Fruit fly (Drosophila melanogaster): ENCODE results near the gene CG8997.

Gene CG8997

DNA sequence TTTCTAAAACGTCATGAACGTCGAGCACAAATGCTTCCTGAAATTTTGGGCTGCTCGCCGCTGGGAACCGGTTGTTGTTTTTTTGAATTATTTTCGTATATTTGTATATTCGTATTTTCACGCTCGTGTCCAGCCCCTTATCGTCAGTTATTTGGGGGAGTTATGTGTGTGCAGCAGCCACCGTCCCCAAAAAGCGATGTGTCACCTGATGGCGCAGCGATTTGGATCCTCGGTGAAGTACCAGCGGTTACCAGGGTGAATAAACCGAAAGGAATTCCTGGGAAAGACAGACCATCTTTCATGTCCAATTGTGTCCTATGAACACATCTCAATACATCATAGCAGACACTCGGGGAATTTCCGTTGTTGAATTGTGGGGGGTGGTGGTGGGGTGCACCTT is 24.9 kb downstream of the CG8997 start:
- TF ChIP-seq CG32121 (GFP tag; IDR thresholded peaks at IDR 0.05) (no peak), CG12605 (GFP tag; IDR thresholded peaks at IDR 0.05) (no peak), CG4496 (GFP tag; IDR thresholded peaks at IDR 0.05) (no peak), fd96Ca (GFP tag; IDR thresholded peaks at IDR 0.05) (no peak), CG17806 (tag; optimal IDR thresholded peaks at IDR 0.05) (no peak), CG10348 (GFP tag; IDR thresholded peaks at IDR 0.05) (no peak), Pif1B (GFP tag; optimal IDR thresholded peaks at IDR 0.05) (no peak), gl (tag; optimal IDR thresholded peaks at IDR 0.05) (no peak), EcR (GFP tag; optimal IDR thresholded peaks at IDR 0.05) (no peak), Pif1A (GFP tag; optimal IDR thresholded peaks at IDR 0.05) (no peak), CG34367 (tag; optimal IDR thresholded peaks at IDR 0.05) (no peak), D1 (tag; optimal IDR thresholded peaks at IDR 0.05) (no peak), CG8159 (tag; optimal IDR thresholded peaks at IDR 0.05) (no peak), CG15710 (tag; optimal IDR thresholded peaks at IDR 0.05) (no peak)

dm6 chr2L:13813604-13814178 is 31.4 kb downstream of the CG8997 start, which contains the start of gene Sos:
Gene Sos, plus strand, starts transcription at chr2L:13813816.
- TF ChIP-seq CG13204 (GFP tag; optimal IDR thresholded peaks at IDR 0.05) (no peak), gl (tag; optimal IDR thresholded peaks at IDR 0.05) (no peak), rn (GFP tag; IDR thresholded peaks at IDR 0.05) (no peak), Pif1B (GFP tag; optimal IDR thresholded peaks at IDR 0.05) (no peak), Snoo (tag; optimal IDR thresholded peaks at IDR 0.05) (no peak), CG8301 (tag; optimal IDR thresholded peaks at IDR 0.05) (no peak)

DNA sequence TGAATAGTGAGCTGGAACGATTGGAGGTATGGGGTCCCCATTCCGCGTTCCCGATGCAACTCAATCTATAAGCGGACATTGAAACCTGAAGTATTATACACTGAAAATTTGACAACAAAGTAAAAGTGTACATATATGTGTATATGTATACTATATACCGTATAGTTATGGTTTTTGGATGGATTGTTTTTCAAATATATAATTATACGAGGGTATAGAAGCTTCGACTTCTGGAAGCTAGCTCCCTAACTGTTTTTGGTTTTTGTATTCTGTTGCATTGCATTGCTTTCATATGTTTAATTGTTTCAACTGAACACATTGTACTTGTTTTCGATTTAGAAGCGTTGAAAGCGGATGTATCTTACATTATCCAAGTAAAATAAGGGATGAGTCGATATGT is 32.0 kb downstream of the CG8997 start, which contains the start of gene CG16888:
Gene CG16888 (minus strand): TSS at position 101 of the 400 bp plus-strand sequence.
- no peak for TF ChIP-seq CG17806 (tag; optimal IDR thresholded peaks at IDR 0.05)
- TF ChIP-seq D1 (tag; optimal IDR thresholded peaks at IDR 0.05): no peak
- no peak for TF ChIP-seq EcR (GFP tag; optimal IDR thresholded peaks at IDR 0.05)
- no peak for TF ChIP-seq Pif1B (GFP tag; optimal IDR thresholded peaks at IDR 0.05)
- TF ChIP-seq rn (GFP tag; IDR thresholded peaks at IDR 0.05): no peak
- no peak for TF ChIP-seq Ets98B (GFP tag; IDR thresholded peaks at IDR 0.05)
- no peak for TF ChIP-seq CG9948 (tag; optimal IDR thresholded peaks at IDR 0.05)
- no peak for TF ChIP-seq CG8159 (tag; optimal IDR thresholded peaks at IDR 0.05)
- TF ChIP-seq CG15710 (tag; optimal IDR thresholded peaks at IDR 0.05): no peak
- no peak for TF ChIP-seq CG14655 (GFP tag; optimal IDR thresholded peaks at IDR 0.05)
- TF ChIP-seq CG4496 (GFP tag; IDR thresholded peaks at IDR 0.05): no peak
- TF ChIP-seq Pif1A (GFP tag; optimal IDR thresholded peaks at IDR 0.05): no peak
- no peak for TF ChIP-seq fd96Ca (GFP tag; IDR thresholded peaks at IDR 0.05)
- TF ChIP-seq CG12605 (GFP tag; IDR thresholded peaks at IDR 0.05): no peak
- no peak for TF ChIP-seq gl (tag; optimal IDR thresholded peaks at IDR 0.05)

DNA sequence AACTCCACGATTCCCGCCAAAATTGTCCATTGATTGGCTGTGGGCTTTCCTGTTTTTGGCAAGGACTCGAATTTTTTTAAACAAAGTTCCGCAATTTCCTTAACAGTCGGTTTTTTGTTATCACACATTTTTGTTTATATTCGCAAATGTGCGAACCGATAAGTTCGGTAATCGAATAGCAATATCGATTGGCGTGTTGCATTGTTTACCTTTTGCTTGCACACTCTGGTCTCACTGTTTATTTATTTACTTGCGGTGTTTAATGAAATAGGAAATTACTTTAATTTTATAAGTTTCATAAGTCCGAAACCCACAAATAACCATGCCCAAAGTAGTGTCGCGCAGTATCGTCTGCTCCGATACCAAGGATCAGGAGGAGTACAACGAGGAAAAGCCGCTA is 33.8 kb downstream of the CG8997 start, which contains the start of the genes Adat1 and CG16865:
Gene Adat1 (minus strand): TSS at position 152 of the 400 bp plus-strand sequence.
Gene CG16865 (plus strand): TSS at position 200 of the 400 bp plus-strand sequence.
- no peak for TF ChIP-seq Pif1B (GFP tag; optimal IDR thresholded peaks at IDR 0.05)
- TF ChIP-seq D1 (tag; optimal IDR thresholded peaks at IDR 0.05): no peak
- TF ChIP-seq CG10348 (GFP tag; IDR thresholded peaks at IDR 0.05): no peak
- no peak for TF ChIP-seq CG17806 (tag; optimal IDR thresholded peaks at IDR 0.05)
- no peak for TF ChIP-seq CG12605 (GFP tag; IDR thresholded peaks at IDR 0.05)
- no peak for TF ChIP-seq CG32121 (GFP tag; IDR thresholded peaks at IDR 0.05)
- no peak for TF ChIP-seq gl (tag; optimal IDR thresholded peaks at IDR 0.05)
- TF ChIP-seq Ets98B (GFP tag; IDR thresholded peaks at IDR 0.05): no peak
- no peak for TF ChIP-seq CG13204 (GFP tag; optimal IDR thresholded peaks at IDR 0.05)

DNA sequence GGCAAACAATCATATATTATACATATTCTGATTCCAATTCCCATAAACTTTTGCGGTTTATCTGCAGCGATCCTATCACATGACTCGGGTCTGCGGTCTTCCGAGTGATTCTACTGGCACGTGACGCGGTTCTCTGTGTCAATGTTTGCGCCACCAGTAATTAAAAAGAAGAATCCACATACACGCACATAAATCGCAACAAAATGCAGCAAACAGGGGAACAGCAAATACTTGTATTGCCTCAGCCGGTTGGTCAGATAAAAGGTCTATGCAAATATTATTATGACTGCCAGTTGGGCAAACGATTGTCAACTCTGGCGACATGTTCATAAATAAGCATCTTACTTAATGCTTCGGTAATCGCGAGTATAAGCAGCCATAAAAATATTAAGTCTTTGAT is 37.2 kb downstream of the CG8997 start:
- peak; percentile 3 for TF ChIP-seq Snoo (tag; optimal IDR thresholded peaks at IDR 0.05)
- TF ChIP-seq CG10348 (GFP tag; IDR thresholded peaks at IDR 0.05): no peak

dm6 chr2L:13807097-13807496 is 38.0 kb downstream of the CG8997 start:
- TF ChIP-seq gl (tag; optimal IDR thresholded peaks at IDR 0.05): no peak
- no peak for TF ChIP-seq CG8301 (tag; optimal IDR thresholded peaks at IDR 0.05)
- no peak for TF ChIP-seq CG10348 (GFP tag; IDR thresholded peaks at IDR 0.05)
- TF ChIP-seq EcR (GFP tag; optimal IDR thresholded peaks at IDR 0.05): no peak
- no peak for TF ChIP-seq rn (GFP tag; IDR thresholded peaks at IDR 0.05)
- TF ChIP-seq CG9948 (tag; optimal IDR thresholded peaks at IDR 0.05): no peak
- TF ChIP-seq CG4496 (GFP tag; IDR thresholded peaks at IDR 0.05): no peak
- TF ChIP-seq fd96Ca (GFP tag; IDR thresholded peaks at IDR 0.05): no peak
- no peak for TF ChIP-seq CG34367 (tag; optimal IDR thresholded peaks at IDR 0.05)
- TF ChIP-seq Pif1B (GFP tag; optimal IDR thresholded peaks at IDR 0.05): no peak
- TF ChIP-seq Ets98B (GFP tag; IDR thresholded peaks at IDR 0.05): no peak

DNA sequence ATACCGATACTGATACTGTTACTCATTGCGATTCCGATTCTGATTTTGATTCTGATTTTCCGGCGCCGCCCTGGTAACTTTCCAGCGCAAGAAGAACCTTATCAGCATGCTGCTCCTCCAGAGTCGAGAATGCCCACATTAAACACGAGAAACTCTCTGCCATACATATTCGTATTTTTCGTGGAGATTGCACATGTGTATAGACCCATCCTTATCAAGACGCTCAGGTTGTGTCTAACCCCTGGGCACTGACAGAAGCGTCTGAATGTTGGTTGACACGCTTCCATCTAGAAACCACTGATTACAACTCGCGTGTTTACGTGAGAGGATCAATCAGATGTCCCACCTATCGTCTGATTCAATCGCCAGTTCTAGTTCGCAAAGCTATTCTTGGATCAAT is 40.0 kb downstream of the CG8997 start:
- TF ChIP-seq CG13204 (GFP tag; optimal IDR thresholded peaks at IDR 0.05) (no peak), fd96Ca (GFP tag; IDR thresholded peaks at IDR 0.05) (no peak), CG34367 (tag; optimal IDR thresholded peaks at IDR 0.05) (no peak), EcR (GFP tag; optimal IDR thresholded peaks at IDR 0.05) (no peak), CG8301 (tag; optimal IDR thresholded peaks at IDR 0.05) (no peak), CG12605 (GFP tag; IDR thresholded peaks at IDR 0.05) (no peak), Pif1A (GFP tag; optimal IDR thresholded peaks at IDR 0.05) (no peak), Ets98B (GFP tag; IDR thresholded peaks at IDR 0.05) (no peak), CG32121 (GFP tag; IDR thresholded peaks at IDR 0.05) (no peak), CG8159 (tag; optimal IDR thresholded peaks at IDR 0.05) (no peak)

All from whole organism, pupa.